Worm (Caenorhabditis elegans) whole organism, L3 larva: ENCODE data around the gene rps-22.
A peak's percentile ranks its signal among the peaks of the same experiment; 100 is the strongest.

Experiments
- daf-12 ChIP-seq: fragments of 150-350 bp; optimal IDR thresholded peaks from 2 replicates; lab custom pipeline; 2014; ENCODE audit warnings: missing biosample characterization, missing genetic modification reagents, missing genetic modification characterization
- egl-27 ChIP-seq: sonication (generic microtip); optimal IDR thresholded peaks from 4 replicates; lab custom pipeline; 2017; ENCODE audit warnings: missing biosample characterization, missing genetic modification reagents, missing genetic modification characterization
- elt-1 ChIP-seq: fragments of 150-350 bp; optimal IDR thresholded peaks from 2 replicates; lab custom pipeline; 2014; ENCODE audit warnings: missing biosample characterization, missing genetic modification characterization
- nhr-23 ChIP-seq: fragments of 150-350 bp; optimal IDR thresholded peaks from 2 replicates; lab custom pipeline; 2014; ENCODE audit warnings: missing biosample characterization, missing genetic modification reagents, missing genetic modification characterization
- ztf-11 ChIP-seq: fragments of 150-350 bp; optimal IDR thresholded peaks from 2 replicates; lab custom pipeline; 2014; ENCODE audit warnings: missing biosample characterization, missing genetic modification characterization

DNA sequence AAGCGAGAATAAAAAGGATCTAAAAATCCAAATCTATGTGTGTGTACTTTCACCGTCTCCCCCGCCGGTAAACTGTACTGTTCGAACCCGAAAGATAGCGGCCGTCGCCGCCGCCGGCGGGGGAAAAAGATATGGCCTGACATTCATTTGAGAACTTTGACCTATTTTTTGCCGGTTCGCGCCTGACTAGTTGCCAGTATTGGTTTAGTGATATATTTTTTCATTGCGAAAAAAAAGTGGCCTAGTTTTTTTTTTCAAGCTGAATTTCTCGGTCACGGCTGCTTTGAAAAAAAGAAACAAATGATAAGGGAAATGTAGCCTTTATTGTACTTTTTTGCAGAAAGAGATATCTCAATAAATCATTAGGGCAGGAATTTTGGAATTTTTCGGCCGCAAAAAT is 12.2 kb downstream of the rps-22 start:
- TF ChIP-seq ztf-11 (tag; lab: Kevin White, UChicago) (no peak), elt-1 (no peak), daf-12 (tag; lab: Kevin White, UChicago) (no peak), egl-27 (tag; lab: Kevin White, UChicago) (no peak), nhr-23 (peak; percentile 46)
